Worm (Caenorhabditis elegans) whole organism, young adult: ENCODE data around the gene cwp-2.

ENCODE experiments used
- F39B2.1 ChIP-seq: fragments of 200-800 bp; sonication (Bioruptor generic); IDR thresholded peaks from 2 replicates; pipeline ENCODE4 v1.3.6; 2022; ENCODE audit warnings: missing genetic modification reagents, missing genetic modification characterization, missing compliant biosample characterization
- cebp-2 ChIP-seq: fragments of 200-800 bp; sonication (Bioruptor generic); IDR thresholded peaks from 2 replicates; pipeline ENCODE4 v1.3.6; 2022; ENCODE audit warnings: missing genetic modification characterization, missing compliant biosample characterization
- dox-1 ChIP-seq: fragments of 200-800 bp; sonication (Bioruptor generic); IDR thresholded peaks from 2 replicates; pipeline ENCODE4 v1.3.6; 2022; ENCODE audit warnings: missing genetic modification reagents, missing genetic modification characterization, missing compliant biosample characterization
- nhr-120 ChIP-seq: fragments of 200-800 bp; sonication (Bioruptor generic); IDR thresholded peaks from 2 replicates; pipeline ENCODE4 v1.3.6; 2022; ENCODE audit warnings: missing genetic modification characterization, missing compliant biosample characterization
- sea-2 ChIP-seq: fragments of 200-800 bp; sonication (Bioruptor generic); IDR thresholded peaks from 2 replicates; pipeline ENCODE4 v1.3.6; 2022; ENCODE audit warnings: missing genetic modification characterization, missing compliant biosample characterization
- somi-1 ChIP-seq: fragments of 200-800 bp; sonication (Bioruptor generic); optimal IDR thresholded peaks from 2 replicates; lab custom pipeline; 2018; ENCODE audit warnings: mild to moderate bottlenecking, missing genetic modification characterization, missing compliant biosample characterization
- unc-130 ChIP-seq: sonication (generic microtip); optimal IDR thresholded peaks from 2 replicates; lab custom pipeline; 2016; ENCODE audit warnings: missing genetic modification reagents, missing genetic modification characterization, missing compliant biosample characterization

- peak; percentile 6 for TF ChIP-seq unc-130
- TF ChIP-seq somi-1 (GFP tag; lab: Kevin White, UChicago), result no peak
- 0 out of 2 replicates have a peak, but pooled peaks have one; percentile 74 for TF ChIP-seq cebp-2 (GFP tag; lab: Robert Waterston, UW)
- no peak for TF ChIP-seq sea-2 (GFP tag; lab: Robert Waterston, UW)
- TF ChIP-seq dox-1, result peak; percentile 23; the same call in 1 of the 2 replicates
- TF ChIP-seq nhr-120 (GFP tag; lab: Robert Waterston, UW), result no peak
- TF ChIP-seq F39B2.1 (GFP tag; lab: Robert Waterston, UW), result peak; percentile 75; the same call in 1 of the 2 replicates
These were observed 48.9 kb upstream of the cwp-2 start for ce11 chrV:4891305-4891704.
